Worm (Caenorhabditis elegans): ENCODE measurements around the gene R02E4.2.

- no peak for TF ChIP-seq nfya-1 (tag; optimal IDR thresholded peaks at IDR 0.05)
- TF ChIP-seq ceh-19 (GFP tag; optimal IDR thresholded peaks at IDR 0.05), result no peak
- TF ChIP-seq tbx-2 (tag; optimal IDR thresholded peaks at IDR 0.05), result no peak
- TF ChIP-seq pat-9 (tag; optimal IDR thresholded peaks at IDR 0.05), result no peak
- TF ChIP-seq pha-4 (tag; optimal IDR thresholded peaks at IDR 0.05), result no peak
- TF ChIP-seq pha-2 (tag; optimal IDR thresholded peaks at IDR 0.05), result no peak
- no peak for TF ChIP-seq rnt-1 (tag; optimal IDR thresholded peaks at IDR 0.05)
- TF ChIP-seq C08G9.2 (tag; optimal IDR thresholded peaks at IDR 0.05), result no peak
These were observed 6.8 kb upstream of the R02E4.2 start, which contains the start of gene clh-4 for ce11 chrX:4100473-4100872.
